Worm (Caenorhabditis elegans) whole organism, young adult: Measurements from ENCODE around the gene F25E5.5.

Source experiments
- F57A8.1 ChIP-seq: fragments of 200-800 bp; sonication (Bioruptor generic); optimal IDR thresholded peaks from 2 replicates; lab custom pipeline; 2018; ENCODE audit warnings: mild to moderate bottlenecking, missing genetic modification characterization, moderate library complexity, missing compliant biosample characterization
- Y67H2A.10 ChIP-seq: fragments of 200-800 bp; sonication (Bioruptor generic); conservative IDR thresholded peaks from 2 replicates; pipeline ENCODE4 v1.3.6; 2022; ENCODE audit warnings: missing genetic modification reagents, missing genetic modification characterization, missing compliant biosample characterization
- efl-1 ChIP-seq: fragments of 150-350 bp; optimal IDR thresholded peaks from 2 replicates; lab custom pipeline; 2014; ENCODE audit warnings: missing biosample characterization, missing genetic modification reagents, missing genetic modification characterization
- ets-4 ChIP-seq: fragments of 200-800 bp; sonication (Bioruptor generic); optimal IDR thresholded peaks from 2 replicates; lab custom pipeline; 2018; ENCODE audit warnings: mild to moderate bottlenecking, missing genetic modification characterization, missing compliant biosample characterization
- nhr-27 ChIP-seq: fragments of 200-800 bp; sonication (Bioruptor generic); optimal IDR thresholded peaks from 2 replicates; lab custom pipeline; 2018; ENCODE audit warnings: mild to moderate bottlenecking, missing genetic modification characterization, moderate library complexity, missing compliant biosample characterization
- sea-2 ChIP-seq: fragments of 200-800 bp; sonication (Bioruptor generic); IDR thresholded peaks from 2 replicates; pipeline ENCODE4 v1.3.6; 2022; ENCODE audit warnings: missing genetic modification characterization, missing compliant biosample characterization
- snpc-4 ChIP-seq, 5 experiments: fragments of 150-350 bp in 1 of 5; sonication (generic microtip) in 4 of 5; optimal IDR thresholded peaks; 2 replicates each; lab custom pipeline; 2014 to 2018; ENCODE audit warnings: missing genetic modification characterization in 5 of 5, missing biosample characterization in 3 of 5, antibody characterized with exemption in 2 of 5, mild to moderate bottlenecking in 2 of 5, missing compliant biosample characterization in 2 of 5, missing genotype in 2 of 5, moderate library complexity in 2 of 5, missing genetic modification reagents in 1 of 5
- tbp1 ChIP-seq: fragments of 200-800 bp; sonication (Bioruptor generic); optimal IDR thresholded peaks from 2 replicates; lab custom pipeline; 2018; ENCODE audit warnings: mild to moderate bottlenecking, missing genetic modification characterization, missing compliant biosample characterization
- unc-62 ChIP-seq: fragments of 150-350 bp; optimal IDR thresholded peaks from 2 replicates; lab custom pipeline; 2014; ENCODE audit warnings: missing biosample characterization, missing genetic modification reagents, missing genetic modification characterization

ce11 chrV:7400095-7400494, 47.0 kb upstream of the F25E5.5 start, which contains the start of gene cnc-9:
- TF ChIP-seq F57A8.1 = no peak
- no peak for TF ChIP-seq efl-1 (GFP tag; lab: Kevin White, UChicago)
- TF ChIP-seq sea-2 = no peak
- no peak for TF ChIP-seq tbp1 (GFP tag; lab: Kevin White, UChicago)
- TF ChIP-seq nhr-27 (tag; lab: Kevin White, UChicago) = no peak
- no peak for TF ChIP-seq unc-62 (GFP tag; lab: Kevin White, UChicago)
- no peak for TF ChIP-seq ets-4 (GFP tag; lab: Kevin White, UChicago)
- no peak for TF ChIP-seq snpc-4 (GFP tag; optimal IDR thresholded peaks at IDR 0.05; lab: Kevin White, UChicago)
- no peak for TF ChIP-seq snpc-4 (tag; optimal IDR thresholded peaks at IDR 0.05; lab: Kevin White, UChicago)
- TF ChIP-seq Y67H2A.10 (GFP tag; lab: Robert Waterston, UW) = no peak
